Worm (Caenorhabditis elegans): Measurements from ENCODE around the gene nhr-157.

ce11 chrV:3870359-3870758 lies 1.6 kb upstream of the nhr-157 start:
- TF ChIP-seq hmbx-1 (tag; optimal IDR thresholded peaks at IDR 0.05) = no peak
- TF ChIP-seq ama-1 (optimal IDR thresholded peaks at IDR 0.05) = no peak
- TF ChIP-seq aly-1 (tag; optimal IDR thresholded peaks at IDR 0.05) = no peak
- TF ChIP-seq tbx-11 (GFP tag; IDR thresholded peaks at IDR 0.05) = no peak
- no peak for TF ChIP-seq flt-1 (GFP tag; IDR thresholded peaks at IDR 0.05)
- TF ChIP-seq F13C5.2 (tag; optimal IDR thresholded peaks at IDR 0.05) = no peak
- no peak for TF ChIP-seq pes-1 (GFP tag; IDR thresholded peaks at IDR 0.05)
- no peak for TF ChIP-seq tra-4 (tag; optimal IDR thresholded peaks at IDR 0.05)
- no peak for TF ChIP-seq B0310.2 (tag; optimal IDR thresholded peaks at IDR 0.05)
- TF ChIP-seq ceh-36 (tag; optimal IDR thresholded peaks at IDR 0.05) = no peak

Measured in whole organism, early embryonic.